Worm (Caenorhabditis elegans) whole organism, L3 larva: ENCODE data around the gene F56D6.19.

ENCODE experiments used
- R02D3.7 ChIP-seq: fragments of 150-350 bp; optimal IDR thresholded peaks from 2 replicates; lab custom pipeline; 2014; ENCODE audit warnings: missing biosample characterization, missing genetic modification characterization
- ZK546.5 ChIP-seq: sonication (generic microtip); optimal IDR thresholded peaks from 2 replicates; lab custom pipeline; 2017; ENCODE audit warnings: missing biosample characterization, missing genetic modification characterization
- aly-2 ChIP-seq: fragments of 150-350 bp; optimal IDR thresholded peaks from 2 replicates; lab custom pipeline; 2014; ENCODE audit warnings: missing biosample characterization, missing genetic modification characterization
- ceh-28 ChIP-seq: fragments of 150-350 bp; optimal IDR thresholded peaks from 2 replicates; lab custom pipeline; 2014; ENCODE audit warnings: missing biosample characterization, missing genetic modification reagents, missing genetic modification characterization
- ceh-82 ChIP-seq: fragments of 150-350 bp; optimal IDR thresholded peaks from 2 replicates; lab custom pipeline; 2014; ENCODE audit warnings: missing biosample characterization, missing genetic modification characterization
- ceh-9 ChIP-seq: sonication (generic microtip); optimal IDR thresholded peaks from 2 replicates; lab custom pipeline; 2018; ENCODE audit warnings: missing biosample characterization, missing genetic modification characterization
- daf-12 ChIP-seq: fragments of 150-350 bp; optimal IDR thresholded peaks from 2 replicates; lab custom pipeline; 2014; ENCODE audit warnings: missing biosample characterization, missing genetic modification reagents, missing genetic modification characterization
- egl-27 ChIP-seq: sonication (generic microtip); optimal IDR thresholded peaks from 4 replicates; lab custom pipeline; 2017; ENCODE audit warnings: missing biosample characterization, missing genetic modification reagents, missing genetic modification characterization
- egl-5 ChIP-seq: fragments of 150-350 bp; optimal IDR thresholded peaks from 2 replicates; lab custom pipeline; 2017; ENCODE audit warnings: missing biosample characterization, missing genetic modification reagents, missing genetic modification characterization, inconsistent platforms
- elt-1 ChIP-seq: fragments of 150-350 bp; optimal IDR thresholded peaks from 2 replicates; lab custom pipeline; 2014; ENCODE audit warnings: missing biosample characterization, missing genetic modification characterization
- elt-2 ChIP-seq: sonication (generic microtip); optimal IDR thresholded peaks from 2 replicates; lab custom pipeline; 2016; ENCODE audit warnings: missing genetic modification reagents, mild to moderate bottlenecking, missing genetic modification characterization, missing compliant biosample characterization
- elt-3 ChIP-seq, 3 experiments: fragments of 150-350 bp in 1 of 3; sonication (generic microtip) in 2 of 3; optimal IDR thresholded peaks; 2 replicates in 2 of 3; 4 replicates in 1 of 3; lab custom pipeline; 2014 to 2017; ENCODE audit warnings: missing biosample characterization in 3 of 3, missing genetic modification characterization in 3 of 3
- eor-1 ChIP-seq, 2 experiments: fragments of 150-350 bp; optimal IDR thresholded peaks; 2 replicates each; lab custom pipeline; 2014 to 2018; ENCODE audit warnings: missing biosample characterization in 2 of 2, missing genetic modification characterization in 2 of 2
- fkh-10 ChIP-seq: sonication (generic microtip); optimal IDR thresholded peaks from 2 replicates; lab custom pipeline; 2017; ENCODE audit warnings: missing biosample characterization, missing genetic modification reagents, missing genetic modification characterization
- fos-1 ChIP-seq: fragments of 150-350 bp; optimal IDR thresholded peaks from 2 replicates; lab custom pipeline; 2014; ENCODE audit warnings: missing biosample characterization, missing genetic modification characterization
- hmg-11 ChIP-seq: sonication (generic microtip); optimal IDR thresholded peaks from 2 replicates; lab custom pipeline; 2016; ENCODE audit warnings: missing genetic modification characterization, missing compliant biosample characterization
- jun-1 ChIP-seq: fragments of 150-350 bp; optimal IDR thresholded peaks from 2 replicates; lab custom pipeline; 2014; ENCODE audit warnings: missing biosample characterization, missing genetic modification reagents, missing genetic modification characterization
- lin-15B ChIP-seq: fragments of 150-350 bp; optimal IDR thresholded peaks from 2 replicates; lab custom pipeline; 2014; ENCODE audit warnings: missing biosample characterization, missing genetic modification characterization
- lin-39 ChIP-seq: fragments of 150-350 bp; optimal IDR thresholded peaks from 2 replicates; lab custom pipeline; 2018; ENCODE audit warnings: missing biosample characterization, missing genetic modification reagents, missing genetic modification characterization
- lsy-12 ChIP-seq: sonication (generic microtip); optimal IDR thresholded peaks from 2 replicates; lab custom pipeline; 2016; ENCODE audit warnings: mild to moderate bottlenecking, missing genetic modification characterization, missing compliant biosample characterization
- mml-1 ChIP-seq: fragments of 150-350 bp; sonication (generic microtip); optimal IDR thresholded peaks from 3 replicates; lab custom pipeline; 2014; ENCODE audit warnings: missing biosample characterization, missing genetic modification characterization
- nhr-11 ChIP-seq: fragments of 150-350 bp; optimal IDR thresholded peaks from 2 replicates; lab custom pipeline; 2014; ENCODE audit warnings: missing biosample characterization, missing genetic modification characterization
- nhr-12 ChIP-seq: fragments of 150-350 bp; optimal IDR thresholded peaks from 2 replicates; lab custom pipeline; 2014; ENCODE audit warnings: missing biosample characterization, missing genetic modification characterization
- nhr-23 ChIP-seq: fragments of 150-350 bp; optimal IDR thresholded peaks from 2 replicates; lab custom pipeline; 2014; ENCODE audit warnings: missing biosample characterization, missing genetic modification reagents, missing genetic modification characterization
- nhr-237 ChIP-seq: fragments of 150-350 bp; optimal IDR thresholded peaks from 2 replicates; lab custom pipeline; 2014; ENCODE audit warnings: missing biosample characterization, missing genetic modification characterization
- nhr-25 ChIP-seq: sonication (generic microtip); optimal IDR thresholded peaks from 2 replicates; lab custom pipeline; 2017; ENCODE audit warnings: missing biosample characterization, missing genetic modification characterization
- nhr-43 ChIP-seq: sonication (generic microtip); optimal IDR thresholded peaks from 2 replicates; lab custom pipeline; 2016; ENCODE audit warnings: mild to moderate bottlenecking, missing genetic modification characterization, missing compliant biosample characterization; ENCODE audit not compliant: poor library complexity, severe bottlenecking
- nhr-67 ChIP-seq: fragments of 150-350 bp; optimal IDR thresholded peaks from 2 replicates; lab custom pipeline; 2014; ENCODE audit warnings: missing biosample characterization, missing genetic modification characterization
- pha-4 ChIP-seq: fragments of 150-350 bp; optimal IDR thresholded peaks from 2 replicates; lab custom pipeline; 2014; ENCODE audit warnings: missing biosample characterization, missing genetic modification reagents, missing genetic modification characterization
- pqm-1 ChIP-seq: fragments of 150-350 bp; optimal IDR thresholded peaks from 2 replicates; lab custom pipeline; 2017; ENCODE audit warnings: missing biosample characterization, missing genetic modification characterization, inconsistent platforms
- sea-2 ChIP-seq: fragments of 150-350 bp; sonication (generic microtip); optimal IDR thresholded peaks from 4 replicates; lab custom pipeline; 2014; ENCODE audit warnings: missing biosample characterization, missing genetic modification reagents, missing genetic modification characterization
- skn-1 ChIP-seq: fragments of 150-350 bp; optimal IDR thresholded peaks from 2 replicates; lab custom pipeline; 2014; ENCODE audit warnings: missing biosample characterization, missing genetic modification characterization
- snpc-4 ChIP-seq: fragments of 150-350 bp; optimal IDR thresholded peaks from 2 replicates; lab custom pipeline; 2014; ENCODE audit warnings: missing biosample characterization, missing genetic modification characterization
- tbx-2 ChIP-seq: sonication (generic microtip); optimal IDR thresholded peaks from 2 replicates; lab custom pipeline; 2016; ENCODE audit warnings: mild to moderate bottlenecking, missing genetic modification characterization, missing compliant biosample characterization
- unc-39 ChIP-seq: sonication (generic microtip); optimal IDR thresholded peaks from 4 replicates; lab custom pipeline; 2017; ENCODE audit warnings: missing biosample characterization, missing genetic modification characterization
- unc-62 ChIP-seq: fragments of 150-350 bp; sonication (generic microtip); optimal IDR thresholded peaks from 4 replicates; lab custom pipeline; 2014; ENCODE audit warnings: missing biosample characterization, missing genetic modification reagents, missing genetic modification characterization
- zag-1 ChIP-seq: fragments of 150-350 bp; optimal IDR thresholded peaks from 2 replicates; lab custom pipeline; 2014; ENCODE audit warnings: missing biosample characterization, missing genetic modification characterization
- ztf-11 ChIP-seq: fragments of 150-350 bp; optimal IDR thresholded peaks from 2 replicates; lab custom pipeline; 2014; ENCODE audit warnings: missing biosample characterization, missing genetic modification characterization
- ztf-4 ChIP-seq: fragments of 150-350 bp; optimal IDR thresholded peaks from 2 replicates; lab custom pipeline; 2014; ENCODE audit warnings: missing biosample characterization, missing genetic modification characterization

Gene F56D6.19

ce11 chrIV:3914462-3914861, at the start of gene F56D6.19:
Gene F56D6.19 (plus strand): TSS chrIV:3914762.
- TF ChIP-seq nhr-43 (tag; lab: Kevin White, UChicago) (no peak), skn-1 (no peak), tbx-2 (tag; lab: Kevin White, UChicago) (no peak), hmg-11 (tag; lab: Kevin White, UChicago) (no peak), fos-1 (no peak), egl-27 (no peak), unc-62 (GFP tag; lab: Kevin White, UChicago) (no peak), ZK546.5 (tag; lab: Kevin White, UChicago) (no peak), fkh-10 (GFP tag; lab: Kevin White, UChicago) (no peak), jun-1 (tag; lab: Kevin White, UChicago) (no peak), nhr-11 (tag; lab: Kevin White, UChicago) (no peak), lin-15B (tag; lab: Kevin White, UChicago) (no peak), elt-3 (tag; optimal IDR thresholded peaks at IDR 0.05; lab: Kevin White, UChicago) (no peak), ztf-11 (no peak), mml-1 (tag; lab: Kevin White, UChicago) (no peak), R02D3.7 (tag; lab: Kevin White, UChicago) (no peak), nhr-237 (tag; lab: Kevin White, UChicago) (no peak), unc-39 (tag; lab: Kevin White, UChicago) (no peak)
- TF ChIP-seq, all 47 proteins: peak for 0

DNA sequence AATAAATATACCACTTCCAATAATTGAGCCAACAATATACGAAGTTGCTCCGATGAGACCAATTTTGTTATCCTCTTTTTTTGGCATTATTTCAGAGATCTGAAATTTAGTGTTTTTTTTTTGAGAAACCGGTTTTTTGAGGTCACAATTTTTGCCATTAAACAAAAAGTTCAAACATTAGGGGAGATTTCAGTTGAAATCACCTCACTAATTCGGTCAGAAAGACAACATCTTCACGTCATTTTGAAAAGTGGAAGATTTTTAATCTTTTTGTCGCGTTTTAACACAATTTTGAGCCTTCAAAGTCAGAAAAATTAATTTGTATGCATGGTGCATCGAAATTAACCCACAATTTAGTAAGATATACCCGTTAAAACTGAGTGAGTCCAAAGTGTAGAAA, 49.6 kb upstream of the F56D6.19 start, which contains the start of gene aat-8:
TSS of gene aat-8 (minus strand) at position 101 of the 400 bp plus-strand sequence.
- TF ChIP-seq elt-1 (tag; lab: Kevin White, UChicago): no peak
- peak; percentile 30 for TF ChIP-seq nhr-67

ce11 chrIV:3866018-3866417, 48.5 kb upstream of the F56D6.19 start:
- TF ChIP-seq pqm-1 (tag; lab: Kevin White, UChicago) (peak; percentile 30), nhr-23 (peak; percentile 46), nhr-25 (peak; percentile 55), elt-2 (peak; percentile 38), R02D3.7 (tag; lab: Kevin White, UChicago) (no peak)

DNA sequence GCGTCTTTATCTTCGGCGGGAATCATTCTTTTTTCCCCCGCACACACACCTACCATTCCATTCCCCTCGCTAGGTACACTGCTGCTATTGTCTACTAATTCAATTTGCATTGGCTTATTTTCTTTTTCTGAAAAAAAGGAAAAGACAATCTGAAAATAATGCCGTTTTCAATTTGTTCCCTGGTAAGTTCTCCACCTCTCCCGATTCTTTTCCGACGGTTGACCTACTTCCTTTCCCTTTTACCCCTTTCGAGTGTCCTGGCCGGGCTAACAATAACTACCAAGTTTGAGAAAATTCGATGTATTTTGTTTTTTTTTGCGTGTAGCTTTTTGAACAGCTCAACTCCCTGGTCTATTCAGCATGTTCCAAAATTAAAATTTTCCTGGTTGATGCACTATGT, 47.3 kb upstream of the F56D6.19 start, which contains the start of gene F37C4.4:
TSS of gene F37C4.4 (plus strand) at position 58 of the 400 bp plus-strand sequence.
- no peak for TF ChIP-seq zag-1 (tag; lab: Kevin White, UChicago)
- TF ChIP-seq ztf-4 (tag; lab: Kevin White, UChicago): no peak

DNA sequence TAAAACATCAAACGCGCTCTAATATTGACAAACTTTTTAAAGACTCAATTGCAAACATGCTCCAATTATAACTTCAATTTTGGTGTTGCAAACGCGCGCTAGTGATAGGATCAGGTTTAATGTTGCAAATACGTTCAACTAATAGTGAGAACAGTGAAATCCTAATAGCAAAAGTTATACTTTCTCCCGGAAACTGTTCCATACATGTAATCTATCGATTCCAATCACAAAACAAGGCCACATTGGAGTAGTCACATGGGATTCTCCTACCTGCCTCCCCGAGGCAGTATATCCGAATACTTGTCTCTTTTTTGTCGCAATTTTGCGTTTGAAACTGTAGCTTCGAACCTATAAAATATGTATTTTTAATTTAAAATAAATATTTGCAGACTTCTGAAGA, 44.7 kb upstream of the F56D6.19 start:
- TF ChIP-seq nhr-67 (no peak), nhr-25 (no peak), eor-1 (tag; optimal IDR thresholded peaks at IDR 0.05; lab: Kevin White, UChicago) (no peak), lin-15B (tag; lab: Kevin White, UChicago) (no peak), skn-1 (no peak), nhr-12 (tag; lab: Kevin White, UChicago) (no peak), zag-1 (tag; lab: Kevin White, UChicago) (no peak), sea-2 (GFP tag; lab: Kevin White, UChicago) (no peak)

- TF ChIP-seq unc-39 (tag; lab: Kevin White, UChicago) (no peak), zag-1 (tag; lab: Kevin White, UChicago) (no peak), R02D3.7 (tag; lab: Kevin White, UChicago) (no peak), nhr-25 (peak; percentile 9), pha-4 (peak; percentile 31)
These were observed 41.4 kb upstream of the F56D6.19 start for ce11 chrIV:3873195-3873594.

ce11 chrIV:3873706-3874105, 40.9 kb upstream of the F56D6.19 start, which contains the start of gene F37C4.5:
Gene F37C4.5 (minus strand): TSS chrIV:3873806.
- TF ChIP-seq lin-39 (tag; lab: Kevin White, UChicago) (no peak), nhr-43 (tag; lab: Kevin White, UChicago) (no peak), snpc-4 (tag; lab: Kevin White, UChicago) (no peak), ceh-28 (tag; lab: Kevin White, UChicago) (no peak), ztf-11 (no peak), R02D3.7 (tag; lab: Kevin White, UChicago) (no peak), aly-2 (no peak), daf-12 (no peak), hmg-11 (tag; lab: Kevin White, UChicago) (no peak), ceh-82 (tag; lab: Kevin White, UChicago) (no peak), jun-1 (tag; lab: Kevin White, UChicago) (no peak), elt-1 (tag; lab: Kevin White, UChicago) (no peak), ceh-9 (no peak), tbx-2 (tag; lab: Kevin White, UChicago) (no peak), ztf-4 (tag; lab: Kevin White, UChicago) (no peak), lin-15B (tag; lab: Kevin White, UChicago) (no peak), fkh-10 (GFP tag; lab: Kevin White, UChicago) (no peak), eor-1 (tag; optimal IDR thresholded peaks at IDR 0.05; lab: Kevin White, UChicago) (no peak), lsy-12 (no peak), egl-5 (no peak)
- TF ChIP-seq, all 47 proteins: peak for 0
